Worm (Caenorhabditis elegans) whole organism, late embryonic: ENCODE data around the gene wdr-62.

Source experiments
- ama-1 ChIP-seq: fragments of 150-350 bp; optimal IDR thresholded peaks from 2 replicates; lab custom pipeline; 2014
- dmd-4 ChIP-seq: sonication (generic microtip); optimal IDR thresholded peaks from 2 replicates; lab custom pipeline; 2016; ENCODE audit warnings: borderline replicate concordance, missing genetic modification characterization, missing compliant biosample characterization
- elt-2 ChIP-seq: sonication (generic microtip); optimal IDR thresholded peaks from 2 replicates; lab custom pipeline; 2016; ENCODE audit warnings: missing genetic modification reagents, missing genetic modification characterization, missing compliant biosample characterization
- fkh-10 ChIP-seq: fragments of 150-350 bp; optimal IDR thresholded peaks from 2 replicates; lab custom pipeline; 2014; ENCODE audit warnings: missing biosample characterization, missing genetic modification reagents, missing genetic modification characterization

DNA sequence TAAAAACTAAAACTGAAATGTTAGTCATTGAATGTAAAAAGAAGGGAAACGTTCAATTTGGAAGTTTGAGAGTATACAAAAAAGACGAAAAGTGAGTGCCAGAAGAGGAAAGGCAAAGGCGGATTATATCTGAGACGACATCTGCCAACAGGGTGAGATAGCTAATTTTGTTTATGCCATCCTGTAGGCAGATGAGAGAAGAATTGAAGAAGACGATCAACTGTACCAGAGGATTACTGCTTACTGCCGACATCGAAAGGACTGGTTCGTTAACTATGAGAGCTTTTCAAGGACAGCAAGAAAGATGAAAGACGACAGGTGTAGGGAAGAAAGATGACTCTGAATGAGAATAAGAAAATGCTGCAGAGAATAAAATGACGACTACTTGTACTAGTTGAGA lies 20.3 kb upstream of the wdr-62 start:
- TF ChIP-seq elt-2 (tag; lab: Kevin White, UChicago) (no peak), ama-1 (lab: Kevin White, UChicago) (no peak), fkh-10 (no peak), dmd-4 (no peak)
